Fruit fly (Drosophila melanogaster) whole organism, embryonic: ENCODE data around the gene CG42795.
A peak's percentile ranks its signal among the peaks of the same experiment; 100 is the strongest.

Experiments
- Blimp-1 ChIP-seq: fragments of 200-800 bp; sonication (Bioruptor generic); optimal IDR thresholded peaks from 3 replicates; lab custom pipeline; 2018; ENCODE audit warnings: missing biosample characterization, missing genetic modification characterization, mild to moderate bottlenecking, moderate library complexity, missing genetic modification reagents
- C15 ChIP-seq: fragments of 200-800 bp; sonication (Bioruptor generic); IDR thresholded peaks from 3 replicates; pipeline ENCODE4 v1.3.6; 2022; ENCODE audit warnings: missing biosample characterization, missing genetic modification characterization
- CG10267 ChIP-seq: fragments of 200-800 bp; sonication (Bioruptor generic); optimal IDR thresholded peaks from 2 replicates; lab custom pipeline; 2018; ENCODE audit warnings: missing biosample characterization, mild to moderate bottlenecking, missing genetic modification characterization, moderate library complexity
- CG10321 ChIP-seq: fragments of 200-800 bp; sonication (Bioruptor generic); IDR thresholded peaks from 2 replicates; pipeline ENCODE4 v1.3.6; 2022; ENCODE audit warnings: missing biosample characterization, missing genetic modification characterization
- CG10462 ChIP-seq: fragments of 200-800 bp; sonication (Bioruptor generic); optimal IDR thresholded peaks from 2 replicates; lab custom pipeline; 2016; ENCODE audit warnings: missing biosample characterization, missing genetic modification characterization
- CG12769 ChIP-seq: fragments of 200-800 bp; sonication (Bioruptor generic); optimal IDR thresholded peaks from 2 replicates; lab custom pipeline; 2019; ENCODE audit warnings: missing biosample characterization, mild to moderate bottlenecking, missing genetic modification characterization, moderate library complexity
- CG1529 ChIP-seq: fragments of 200-800 bp; sonication (Bioruptor generic); optimal IDR thresholded peaks from 3 replicates; lab custom pipeline; 2018; ENCODE audit warnings: missing biosample characterization, missing genetic modification characterization
- CG1603 ChIP-seq: fragments of 200-800 bp; sonication (Bioruptor generic); optimal IDR thresholded peaks from 2 replicates; lab custom pipeline; 2019; ENCODE audit warnings: missing biosample characterization, mild to moderate bottlenecking, missing genetic modification characterization, moderate library complexity
- CG18476 ChIP-seq: fragments of 200-800 bp; sonication (Bioruptor generic); optimal IDR thresholded peaks from 2 replicates; lab custom pipeline; 2016; ENCODE audit warnings: missing biosample characterization, mild to moderate bottlenecking, missing genetic modification characterization
- CG2199 ChIP-seq: fragments of 200-800 bp; sonication (Bioruptor generic); IDR thresholded peaks from 3 replicates; pipeline ENCODE4 v1.3.6; 2022; ENCODE audit warnings: missing biosample characterization, missing genetic modification characterization
- CG33213 ChIP-seq: fragments of 200-800 bp; sonication (Bioruptor generic); optimal IDR thresholded peaks from 3 replicates; lab custom pipeline; 2016; ENCODE audit warnings: missing biosample characterization, missing genetic modification characterization
- CG43689 ChIP-seq: fragments of 200-800 bp; sonication (Bioruptor generic); IDR thresholded peaks from 2 replicates; pipeline ENCODE4 v1.3.6; 2022; ENCODE audit warnings: missing biosample characterization, missing genetic modification characterization
- CG5180 ChIP-seq: fragments of 200-800 bp; sonication (Bioruptor generic); optimal IDR thresholded peaks from 3 replicates; lab custom pipeline; 2017; ENCODE audit warnings: missing biosample characterization, missing genetic modification characterization, mild to moderate bottlenecking, moderate library complexity, missing genetic modification reagents
- D19B ChIP-seq: fragments of 200-800 bp; sonication (Bioruptor generic); optimal IDR thresholded peaks from 2 replicates; lab custom pipeline; 2017; ENCODE audit warnings: missing biosample characterization, mild to moderate bottlenecking, missing genetic modification characterization
- Deaf1 ChIP-seq: fragments of 200-800 bp; optimal IDR thresholded peaks from 3 replicates; lab custom pipeline; 2019; ENCODE audit warnings: missing biosample characterization, mild to moderate bottlenecking, missing genetic modification characterization, moderate library complexity
- Drgx ChIP-seq: fragments of 200-800 bp; sonication (Bioruptor generic); IDR thresholded peaks from 2 replicates; pipeline ENCODE4 v1.3.6; 2022; ENCODE audit warnings: missing biosample characterization, missing genetic modification characterization
- Ets65A ChIP-seq: fragments of 200-800 bp; sonication (Bioruptor generic); peaks from one replicate; lab custom pipeline; 2016; ENCODE audit warnings: missing biosample characterization, missing genetic modification characterization
- HLHmδ ChIP-seq: fragments of 200-800 bp; sonication (Bioruptor generic); optimal IDR thresholded peaks from 2 replicates; lab custom pipeline; 2018; ENCODE audit warnings: missing biosample characterization, mild to moderate bottlenecking, missing genetic modification characterization, moderate library complexity
- Hr39 ChIP-seq: fragments of >200 bp; optimal IDR thresholded peaks from 2 replicates; lab custom pipeline; 2017
- MTF-1 ChIP-seq: fragments of 200-800 bp; sonication (Bioruptor generic); optimal IDR thresholded peaks from 2 replicates; lab custom pipeline; 2018; ENCODE audit warnings: missing biosample characterization, mild to moderate bottlenecking, missing genetic modification characterization, borderline replicate concordance
- NC2α ChIP-seq: fragments of 200-800 bp; sonication (Bioruptor generic); optimal IDR thresholded peaks from 2 replicates; lab custom pipeline; 2016; ENCODE audit warnings: missing biosample characterization, missing genetic modification characterization
- Optix ChIP-seq: fragments of 200-800 bp; sonication (Bioruptor generic); IDR thresholded peaks from 3 replicates; pipeline ENCODE4 v1.3.6; 2022; ENCODE audit warnings: missing biosample characterization, missing genetic modification characterization
- Side ChIP-seq: fragments of 200-800 bp; sonication (Bioruptor generic); optimal IDR thresholded peaks from 2 replicates; lab custom pipeline; 2016; ENCODE audit warnings: missing biosample characterization, missing genetic modification characterization
- Sox102F ChIP-seq: fragments of 200-800 bp; sonication (Bioruptor generic); optimal IDR thresholded peaks from 2 replicates; lab custom pipeline; 2018; ENCODE audit warnings: missing biosample characterization, mild to moderate bottlenecking, missing genetic modification characterization, moderate library complexity
- Taf1 ChIP-seq: fragments of 200-800 bp; sonication (Bioruptor generic); IDR thresholded peaks from 2 replicates; pipeline ENCODE4 v1.3.6; 2022; ENCODE audit warnings: missing biosample characterization, missing genetic modification characterization
- cg ChIP-seq: fragments of 200-800 bp; sonication (Bioruptor generic); optimal IDR thresholded peaks from 3 replicates; lab custom pipeline; 2019; ENCODE audit warnings: missing biosample characterization, mild to moderate bottlenecking, missing genetic modification characterization, moderate library complexity
- crp ChIP-seq, 2 experiments: fragments of 200-800 bp; sonication (Bioruptor generic); optimal IDR thresholded peaks; 2 replicates in 1 of 2; 3 replicates in 1 of 2; lab custom pipeline; 2017; ENCODE audit warnings: missing biosample characterization in 2 of 2, missing genetic modification characterization in 2 of 2, mild to moderate bottlenecking in 1 of 2, moderate library complexity in 1 of 2
- cwo ChIP-seq: fragments of 200-800 bp; sonication (Bioruptor generic); optimal IDR thresholded peaks from 3 replicates; lab custom pipeline; 2017; ENCODE audit warnings: missing biosample characterization, missing genetic modification characterization, mild to moderate bottlenecking, moderate library complexity, missing genetic modification reagents
- da ChIP-seq: fragments of 200-800 bp; sonication (Bioruptor generic); optimal IDR thresholded peaks from 2 replicates; lab custom pipeline; 2016; ENCODE audit warnings: missing biosample characterization, missing genetic modification characterization
- disco-r ChIP-seq: fragments of 200-800 bp; sonication (Bioruptor generic); optimal IDR thresholded peaks from 2 replicates; lab custom pipeline; 2016; ENCODE audit warnings: missing biosample characterization, missing genetic modification characterization
- dmrt11E ChIP-seq: fragments of 200-800 bp; sonication (Bioruptor generic); optimal IDR thresholded peaks from 3 replicates; lab custom pipeline; 2018; ENCODE audit warnings: missing biosample characterization, mild to moderate bottlenecking, missing genetic modification characterization, moderate library complexity
- dpn ChIP-seq, 2 experiments: fragments of 200-800 bp; sonication (Bioruptor generic); optimal IDR thresholded peaks; 3 replicates each; lab custom pipeline; 2016; ENCODE audit warnings: missing biosample characterization in 2 of 2, missing genetic modification characterization in 2 of 2
- fd3F ChIP-seq: fragments of 200-800 bp; sonication (Bioruptor generic); optimal IDR thresholded peaks from 2 replicates; lab custom pipeline; 2018; ENCODE audit warnings: missing biosample characterization, mild to moderate bottlenecking, missing genetic modification characterization, moderate library complexity
- grn ChIP-seq: fragments of 200-800 bp; sonication (Bioruptor generic); optimal IDR thresholded peaks from 3 replicates; lab custom pipeline; 2017; ENCODE audit warnings: missing biosample characterization, missing genetic modification characterization
- gt ChIP-seq: fragments of 200-800 bp; sonication (Bioruptor generic); IDR thresholded peaks from 2 replicates; pipeline ENCODE4 v1.3.6; 2022; ENCODE audit warnings: missing biosample characterization, missing genetic modification characterization
- klu ChIP-seq: fragments of 200-800 bp; sonication (Bioruptor generic); IDR thresholded peaks from 2 replicates; pipeline ENCODE4 v1.3.6; 2022; ENCODE audit warnings: missing biosample characterization, missing genetic modification characterization
- lab ChIP-seq: fragments of 200-800 bp; sonication (Bioruptor generic); optimal IDR thresholded peaks from 3 replicates; lab custom pipeline; 2017; ENCODE audit warnings: missing biosample characterization, missing genetic modification characterization, mild to moderate bottlenecking, moderate library complexity, missing genetic modification reagents
- lmd ChIP-seq: fragments of 200-800 bp; sonication (Bioruptor generic); IDR thresholded peaks from 2 replicates; pipeline ENCODE4 v1.3.6; 2022; ENCODE audit warnings: missing biosample characterization, missing genetic modification characterization
- luna ChIP-seq: fragments of 200-800 bp; sonication (Bioruptor generic); optimal IDR thresholded peaks from 2 replicates; lab custom pipeline; 2016; ENCODE audit warnings: missing biosample characterization, missing genetic modification characterization
- oc ChIP-seq: fragments of 200-800 bp; sonication (Bioruptor generic); optimal IDR thresholded peaks from 2 replicates; lab custom pipeline; 2018; ENCODE audit warnings: missing biosample characterization, mild to moderate bottlenecking, missing genetic modification characterization, moderate library complexity
- phol ChIP-seq: fragments of 200-800 bp; sonication (Bioruptor generic); optimal IDR thresholded peaks from 3 replicates; lab custom pipeline; 2018; ENCODE audit warnings: missing biosample characterization, mild to moderate bottlenecking, missing genetic modification characterization, moderate library complexity
- psq ChIP-seq: fragments of 200-800 bp; sonication (Bioruptor generic); optimal IDR thresholded peaks from 2 replicates; lab custom pipeline; 2017; ENCODE audit warnings: missing biosample characterization, missing genetic modification characterization
- sd ChIP-seq: fragments of 200-800 bp; sonication (Bioruptor generic); optimal IDR thresholded peaks from 3 replicates; lab custom pipeline; 2018; ENCODE audit warnings: missing biosample characterization, mild to moderate bottlenecking, missing genetic modification characterization, moderate library complexity
- tap ChIP-seq: fragments of 200-800 bp; optimal IDR thresholded peaks from 3 replicates; lab custom pipeline; 2019; ENCODE audit warnings: missing biosample characterization, mild to moderate bottlenecking, missing genetic modification characterization, moderate library complexity
- zen2 ChIP-seq: fragments of 200-800 bp; sonication (Bioruptor generic); IDR thresholded peaks from 3 replicates; pipeline ENCODE4 v1.3.6; 2022; ENCODE audit warnings: missing biosample characterization, missing genetic modification characterization; ENCODE audit not compliant: partially characterized antibody
- zfh1 ChIP-seq: fragments of 200-800 bp; sonication (Bioruptor generic); IDR thresholded peaks from 3 replicates; pipeline ENCODE4 v1.3.6; 2022; ENCODE audit warnings: missing biosample characterization, missing genetic modification characterization

CG42795 gene

DNA sequence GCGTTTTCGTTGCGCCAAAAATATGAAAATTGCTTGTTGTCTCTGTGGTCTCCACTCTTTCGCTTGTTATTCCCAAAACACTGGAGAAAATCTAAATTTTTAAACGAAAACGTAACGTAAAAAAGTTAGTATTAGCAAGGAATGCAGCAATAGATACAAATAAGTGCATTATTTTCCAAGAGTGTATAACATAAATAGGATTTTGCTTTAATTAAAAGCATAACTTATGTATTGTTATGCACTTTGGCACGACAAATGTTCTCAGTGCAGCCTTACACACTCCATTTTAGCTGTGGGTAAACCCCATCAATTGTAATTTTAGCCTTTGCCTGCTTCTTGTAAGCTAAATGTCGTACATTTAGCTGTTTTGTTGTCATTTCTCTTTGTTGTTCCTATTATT, 50.5 kb downstream of the CG42795 start (continued):
- no peak for TF ChIP-seq gt (GFP tag; lab: Robert Waterston, UW)
- no peak for TF ChIP-seq dpn (GFP tag; optimal IDR thresholded peaks at IDR 0.05; lab: Kevin White, UChicago)
- peak; percentile 20 for TF ChIP-seq Blimp-1 (GFP tag; lab: Kevin White, UChicago)
- TF ChIP-seq MTF-1 (GFP tag; lab: Kevin White, UChicago), result no peak
- peak; percentile 44 for TF ChIP-seq lab (GFP tag; lab: Kevin White, UChicago)
- TF ChIP-seq phol, result peak; percentile 28
- TF ChIP-seq CG1603, result peak; percentile 44
- no peak for TF ChIP-seq CG5180 (GFP tag; lab: Kevin White, UChicago)
- TF ChIP-seq CG2199 (GFP tag; lab: Robert Waterston, UW), result peak; percentile 51; the same call in 1 of the 3 replicates
- TF ChIP-seq, all 482 proteins: peak for 34

DNA sequence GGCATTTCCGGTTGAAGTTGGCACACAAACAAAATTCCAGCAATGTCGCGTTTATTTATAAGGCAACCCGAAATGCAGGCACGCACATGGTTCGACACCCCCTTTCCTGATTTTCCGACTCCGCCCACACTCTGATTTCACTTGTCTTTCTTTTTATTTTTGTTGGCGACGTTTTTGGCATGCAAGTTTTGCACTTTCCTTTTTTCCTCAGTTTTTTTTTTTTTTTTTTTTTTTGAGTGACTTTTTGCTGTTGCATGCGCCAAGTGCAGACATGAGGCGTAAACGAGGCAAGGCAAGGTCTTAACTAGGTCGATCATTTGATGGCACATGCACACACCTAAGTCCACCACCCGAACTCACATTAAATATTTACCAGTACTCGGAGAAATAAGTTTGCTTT, 56.6 kb downstream of the CG42795 start:
- TF ChIP-seq Hr39, result peak; percentile 26
- TF ChIP-seq Drgx (GFP tag; lab: Robert Waterston, UW), result peak; percentile 75
- TF ChIP-seq tap (tag; lab: Kevin White, UChicago), result no peak
- peak; percentile 7 for TF ChIP-seq Ets65A (GFP tag; lab: Kevin White, UChicago)
- no peak for TF ChIP-seq fd3F

DNA sequence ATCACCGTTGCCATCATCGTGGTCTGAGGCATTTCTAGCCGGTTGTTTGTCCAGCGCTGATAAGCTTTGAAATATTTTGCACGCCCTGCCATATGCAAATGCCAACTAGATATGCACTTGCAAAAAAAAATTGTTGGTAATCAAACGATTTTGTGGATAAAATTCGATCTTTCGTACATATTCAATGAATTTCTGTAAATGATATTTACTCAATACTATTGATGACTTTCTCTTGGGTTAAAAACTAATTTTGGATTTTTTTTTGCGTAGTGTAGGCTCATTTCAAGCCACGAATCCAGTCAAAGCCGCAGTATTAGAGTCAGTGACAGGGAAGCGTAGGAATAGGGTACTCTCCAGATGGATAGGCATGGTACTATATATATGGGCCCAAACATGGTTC, 57.6 kb downstream of the CG42795 start:
- TF ChIP-seq klu (GFP tag; lab: Robert Waterston, UW) (no peak), Drgx (GFP tag; lab: Robert Waterston, UW) (peak; percentile 63)

DNA sequence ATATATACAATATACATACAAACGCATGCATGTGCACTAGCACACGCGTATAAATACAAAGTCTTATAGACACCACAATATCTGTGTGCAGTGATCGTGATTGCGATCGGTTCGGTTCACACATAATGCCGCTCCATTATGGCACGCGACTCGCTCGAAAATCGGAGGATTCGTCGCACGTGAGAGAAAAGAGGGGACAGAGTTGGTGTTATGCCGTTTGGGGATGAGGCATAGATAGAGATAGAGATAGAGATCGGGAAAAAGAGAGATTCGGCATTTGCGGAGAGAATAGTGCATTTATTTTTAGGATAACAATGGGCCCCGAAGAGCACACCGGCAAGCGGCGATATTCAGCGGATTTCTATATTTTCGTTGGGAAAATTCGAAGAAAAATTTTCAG, 58.7 kb downstream of the CG42795 start:
- TF ChIP-seq sd (tag; lab: Kevin White, UChicago), result peak; percentile 7
- TF ChIP-seq NC2α (GFP tag; lab: Kevin White, UChicago), result no peak
- TF ChIP-seq Deaf1 (tag; lab: Kevin White, UChicago), result peak; percentile 84
- TF ChIP-seq disco-r (GFP tag; lab: Kevin White, UChicago), result no peak
- TF ChIP-seq CG10462 (GFP tag; lab: Kevin White, UChicago), result no peak
- TF ChIP-seq CG10321 (GFP tag; lab: Robert Waterston, UW), result no peak
- no peak for TF ChIP-seq psq (GFP tag; lab: Kevin White, UChicago)
- peak; percentile 93 for TF ChIP-seq HLHmδ (GFP tag; lab: Kevin White, UChicago)
- TF ChIP-seq dmrt11E, result no peak
- TF ChIP-seq Side (GFP tag; lab: Kevin White, UChicago), result no peak
- 0 out of 3 replicates have a peak, but pooled peaks have one; percentile 55 for TF ChIP-seq CG2199 (GFP tag; lab: Robert Waterston, UW)
- TF ChIP-seq D19B (GFP tag; lab: Kevin White, UChicago), result no peak
- no peak for TF ChIP-seq CG43689 (GFP tag; lab: Robert Waterston, UW)
- no peak for TF ChIP-seq C15 (GFP tag; lab: Robert Waterston, UW)
- no peak for TF ChIP-seq lmd (GFP tag; lab: Robert Waterston, UW)
- peak; percentile 71 for TF ChIP-seq CG12769
- TF ChIP-seq Sox102F (GFP tag; lab: Kevin White, UChicago), result peak; percentile 55
- TF ChIP-seq grn (GFP tag; lab: Kevin White, UChicago), result peak; percentile 5
- no peak for TF ChIP-seq crp (GFP tag; optimal IDR thresholded peaks at IDR 0.05; lab: Kevin White, UChicago)
- no peak for TF ChIP-seq luna (GFP tag; lab: Kevin White, UChicago)
- no peak for TF ChIP-seq CG10267 (tag; lab: Kevin White, UChicago)
- no peak for TF ChIP-seq CG18476 (GFP tag; lab: Kevin White, UChicago)
- TF ChIP-seq CG1529 (GFP tag; lab: Kevin White, UChicago), result no peak
- TF ChIP-seq da (GFP tag; lab: Kevin White, UChicago), result no peak
- TF ChIP-seq zen2 (GFP tag; lab: Robert Waterston, UW), result 0 out of 3 replicates have a peak, but pooled peaks have one; percentile 11
- TF ChIP-seq cwo (GFP tag; lab: Kevin White, UChicago), result peak; percentile 81
- TF ChIP-seq cg (GFP tag; lab: Kevin White, UChicago), result peak; percentile 57
- TF ChIP-seq Optix (GFP tag; lab: Robert Waterston, UW), result no peak
- TF ChIP-seq Taf1 (GFP tag; lab: Robert Waterston, UW), result no peak
- TF ChIP-seq zfh1, result 0 out of 3 replicates have a peak, but pooled peaks have one; percentile 14
- TF ChIP-seq oc, result no peak
- TF ChIP-seq CG33213 (GFP tag; lab: Kevin White, UChicago), result no peak
